Worm (Caenorhabditis elegans) whole organism, late embryonic: ENCODE data around the gene npp-24.

ENCODE experiments used
- ceh-18 ChIP-seq: sonication (generic microtip); optimal IDR thresholded peaks from 2 replicates; lab custom pipeline; 2016; ENCODE audit warnings: missing genetic modification characterization, missing compliant biosample characterization
- ceh-22 ChIP-seq: sonication (generic microtip); optimal IDR thresholded peaks from 2 replicates; lab custom pipeline; 2017; ENCODE audit warnings: missing biosample characterization, missing genetic modification characterization
- dmd-4 ChIP-seq: sonication (generic microtip); optimal IDR thresholded peaks from 2 replicates; lab custom pipeline; 2016; ENCODE audit warnings: borderline replicate concordance, missing genetic modification characterization, missing compliant biosample characterization
- ets-4 ChIP-seq: sonication (generic microtip); optimal IDR thresholded peaks from 2 replicates; lab custom pipeline; 2016; ENCODE audit warnings: missing genetic modification characterization, missing compliant biosample characterization
- mec-3 ChIP-seq: sonication (generic microtip); optimal IDR thresholded peaks from 2 replicates; lab custom pipeline; 2016; ENCODE audit warnings: borderline replicate concordance, missing genetic modification characterization, missing compliant biosample characterization
- pqm-1 ChIP-seq: sonication (generic microtip); optimal IDR thresholded peaks from 2 replicates; lab custom pipeline; 2016; ENCODE audit warnings: missing genetic modification characterization, missing compliant biosample characterization
- rnt-1 ChIP-seq: sonication (generic microtip); optimal IDR thresholded peaks from 2 replicates; lab custom pipeline; 2016; ENCODE audit warnings: missing genetic modification characterization, missing compliant biosample characterization
- unc-86 ChIP-seq: sonication (generic microtip); optimal IDR thresholded peaks from 2 replicates; lab custom pipeline; 2016; ENCODE audit warnings: missing genetic modification characterization, missing compliant biosample characterization

DNA sequence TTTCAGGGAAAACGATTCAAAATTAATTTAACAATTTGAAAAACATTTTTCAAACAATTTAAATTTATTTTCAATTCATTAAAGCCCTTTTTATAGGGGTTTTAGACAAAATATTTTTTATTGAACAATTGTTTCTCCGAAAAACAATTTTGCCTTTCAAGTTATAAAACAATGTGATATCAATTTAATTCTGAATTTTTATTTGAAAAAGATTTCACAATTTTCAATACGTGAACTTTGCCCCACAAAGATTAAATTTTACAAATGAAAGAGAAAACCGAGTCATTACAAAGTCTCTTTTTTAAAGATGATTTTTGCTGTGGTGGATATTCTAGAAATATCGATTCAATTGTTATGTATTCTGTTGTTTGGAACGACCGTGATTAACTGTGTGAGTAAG is 13.2 kb downstream of the npp-24 start, which contains the start of gene ZK177.2:
- no peak for TF ChIP-seq pqm-1 (tag; lab: Kevin White, UChicago)
- no peak for TF ChIP-seq rnt-1 (tag; lab: Kevin White, UChicago)
- no peak for TF ChIP-seq dmd-4
- no peak for TF ChIP-seq mec-3 (tag; lab: Kevin White, UChicago)
- TF ChIP-seq ceh-18 (tag; lab: Kevin White, UChicago), result no peak
- TF ChIP-seq unc-86 (tag; lab: Kevin White, UChicago), result no peak
- TF ChIP-seq ceh-22 (tag; lab: Kevin White, UChicago), result no peak
- no peak for TF ChIP-seq ets-4 (tag; lab: Kevin White, UChicago)
